Worm (Caenorhabditis elegans) whole organism, L4 larva: ENCODE results near the gene C06C6.7.
A peak's percentile ranks its signal among the peaks of the same experiment; 100 is the strongest.

Source experiments
- F37D6.2 ChIP-seq: sonication (generic microtip); optimal IDR thresholded peaks from 2 replicates; lab custom pipeline; 2016; ENCODE audit warnings: mild to moderate bottlenecking, missing genetic modification characterization, missing compliant biosample characterization
- F44E2.7 ChIP-seq: fragments of 200-800 bp; sonication (Bioruptor generic); IDR thresholded peaks from 2 replicates; pipeline ENCODE4 v2.1.2; 2022; ENCODE audit warnings: missing genetic modification characterization, missing compliant biosample characterization
- T20F7.1 ChIP-seq: fragments of 200-800 bp; sonication (Bioruptor generic); optimal IDR thresholded peaks from 2 replicates; lab custom pipeline; 2018; ENCODE audit warnings: mild to moderate bottlenecking, missing genetic modification characterization, missing compliant biosample characterization
- Y75B8A.6 ChIP-seq: fragments of 200-800 bp; sonication (Bioruptor generic); IDR thresholded peaks from 2 replicates; pipeline ENCODE4 v1.3.6; 2022; ENCODE audit warnings: missing genetic modification reagents, missing genetic modification characterization, missing compliant biosample characterization
- ZK337.2 ChIP-seq: fragments of 200-800 bp; sonication (Bioruptor generic); IDR thresholded peaks from 2 replicates; pipeline ENCODE4 v1.3.6; 2022; ENCODE audit warnings: missing genetic modification reagents, missing genetic modification characterization, missing compliant biosample characterization
- aha-1 ChIP-seq: fragments of 150-350 bp; peaks from one replicate; lab custom pipeline; 2014; ENCODE audit warnings: missing biosample characterization, missing genetic modification characterization
- arid-1 ChIP-seq: fragments of 200-800 bp; sonication (Bioruptor generic); conservative IDR thresholded peaks from 2 replicates; pipeline ENCODE4 v1.3.6; 2022; ENCODE audit warnings: missing genetic modification reagents, missing genetic modification characterization, missing compliant biosample characterization
- ceh-44 ChIP-seq: fragments of 200-800 bp; sonication (Bioruptor generic); IDR thresholded peaks from 2 replicates; pipeline ENCODE4 v1.3.6; 2022; ENCODE audit warnings: missing genetic modification reagents, missing genetic modification characterization, missing compliant biosample characterization
- daf-16 ChIP-seq, 3 experiments: sonication (generic microtip); optimal IDR thresholded peaks; 2 replicates each; lab custom pipeline; 2016 to 2017; ENCODE audit warnings: missing genetic modification characterization in 3 of 3, missing genetic modification reagents in 3 of 3, mild to moderate bottlenecking in 2 of 3, missing compliant biosample characterization in 2 of 3, missing biosample characterization in 1 of 3, moderate library complexity in 1 of 3
- dmd-6 ChIP-seq: fragments of 200-800 bp; sonication (Bioruptor generic); IDR thresholded peaks from 2 replicates; pipeline ENCODE4 v1.3.6; 2022; ENCODE audit warnings: missing genetic modification reagents, missing genetic modification characterization, missing compliant biosample characterization
- dmd-8 ChIP-seq: fragments of 200-800 bp; sonication (Bioruptor generic); IDR thresholded peaks from 2 replicates; pipeline ENCODE4 v1.3.6; 2022; ENCODE audit warnings: missing genetic modification characterization, missing compliant biosample characterization
- dpl-1 ChIP-seq: fragments of 150-350 bp; optimal IDR thresholded peaks from 2 replicates; lab custom pipeline; 2014; ENCODE audit warnings: missing biosample characterization, missing genetic modification reagents, missing genetic modification characterization
- duxl-1 ChIP-seq: sonication (generic microtip); optimal IDR thresholded peaks from 2 replicates; lab custom pipeline; 2016; ENCODE audit warnings: mild to moderate bottlenecking, missing genetic modification characterization, moderate library complexity, missing compliant biosample characterization; ENCODE audit not compliant: poor library complexity
- dve-1 ChIP-seq: sonication (generic microtip); optimal IDR thresholded peaks from 2 replicates; lab custom pipeline; 2017; ENCODE audit warnings: antibody characterized with exemption, mild to moderate bottlenecking, missing genetic modification characterization, missing compliant biosample characterization; ENCODE audit not compliant: insufficient read depth
- gei-8 ChIP-seq: fragments of 200-800 bp; sonication (Bioruptor generic); optimal IDR thresholded peaks from 2 replicates; lab custom pipeline; 2018; ENCODE audit warnings: mild to moderate bottlenecking, missing genetic modification characterization, missing compliant biosample characterization
- hif-1 ChIP-seq, 2 experiments: sonication (generic microtip); optimal IDR thresholded peaks; 2 replicates each; lab custom pipeline; 2016 to 2017; ENCODE audit warnings: missing compliant biosample characterization in 2 of 2, missing genetic modification characterization in 2 of 2, missing genetic modification reagents in 2 of 2, missing genotype in 2 of 2, mild to moderate bottlenecking in 1 of 2
- lim-7 ChIP-seq: fragments of 200-800 bp; sonication (Bioruptor generic); IDR thresholded peaks from 2 replicates; pipeline ENCODE4 v1.3.6; 2022; ENCODE audit warnings: missing genetic modification characterization, missing compliant biosample characterization
- lin-1 ChIP-seq: fragments of 200-800 bp; sonication (Bioruptor generic); IDR thresholded peaks from 2 replicates; pipeline ENCODE4 v1.3.6; 2022; ENCODE audit warnings: missing genetic modification reagents, missing genetic modification characterization, missing compliant biosample characterization
- lin-13 ChIP-seq: fragments of 150-350 bp; optimal IDR thresholded peaks from 2 replicates; lab custom pipeline; 2014; ENCODE audit warnings: missing biosample characterization, missing genetic modification reagents, missing genetic modification characterization
- lin-29 ChIP-seq: fragments of 200-800 bp; sonication (Bioruptor generic); IDR thresholded peaks from 2 replicates; pipeline ENCODE4 v1.3.6; 2022; ENCODE audit warnings: missing genetic modification reagents, missing genetic modification characterization, missing compliant biosample characterization
- lin-38 ChIP-seq: fragments of 200-800 bp; sonication (Bioruptor generic); IDR thresholded peaks from 2 replicates; pipeline ENCODE4 v1.3.6; 2022; ENCODE audit warnings: missing genetic modification reagents, missing genetic modification characterization, missing compliant biosample characterization
- mep-1 ChIP-seq: fragments of 150-350 bp; sonication (generic microtip); optimal IDR thresholded peaks from 3 replicates; lab custom pipeline; 2014; ENCODE audit warnings: missing biosample characterization, missing genetic modification characterization
- mes-2 ChIP-seq: sonication (generic microtip); optimal IDR thresholded peaks from 2 replicates; lab custom pipeline; 2016; ENCODE audit warnings: missing genotype, mild to moderate bottlenecking, missing genetic modification characterization, missing compliant biosample characterization; ENCODE audit not compliant: poor library complexity, severe bottlenecking
- nhr-10 ChIP-seq: fragments of 150-350 bp; optimal IDR thresholded peaks from 2 replicates; lab custom pipeline; 2014; ENCODE audit warnings: missing biosample characterization, missing genetic modification characterization
- nhr-102 ChIP-seq: sonication (generic microtip); optimal IDR thresholded peaks from 2 replicates; lab custom pipeline; 2016; ENCODE audit warnings: mild to moderate bottlenecking, missing genetic modification characterization, moderate library complexity, missing compliant biosample characterization
- nhr-11 ChIP-seq: fragments of 150-350 bp; optimal IDR thresholded peaks from 2 replicates; lab custom pipeline; 2014; ENCODE audit warnings: missing biosample characterization, missing genetic modification characterization
- nhr-111 ChIP-seq: fragments of 200-800 bp; sonication (Bioruptor generic); optimal IDR thresholded peaks from 2 replicates; lab custom pipeline; 2018; ENCODE audit warnings: mild to moderate bottlenecking, missing genetic modification characterization, missing compliant biosample characterization
- nhr-237 ChIP-seq: sonication (generic microtip); optimal IDR thresholded peaks from 2 replicates; lab custom pipeline; 2017; ENCODE audit warnings: missing biosample characterization, missing genetic modification characterization
- nhr-28 ChIP-seq: fragments of 150-350 bp; optimal IDR thresholded peaks from 2 replicates; lab custom pipeline; 2014; ENCODE audit warnings: missing biosample characterization, missing genetic modification characterization
- nhr-77 ChIP-seq: fragments of 150-350 bp; optimal IDR thresholded peaks from 2 replicates; lab custom pipeline; 2014; ENCODE audit warnings: missing biosample characterization, missing genetic modification characterization
- saeg-2 ChIP-seq: fragments of 200-800 bp; sonication (Bioruptor generic); IDR thresholded peaks from 2 replicates; pipeline ENCODE4 v1.3.6; 2022; ENCODE audit warnings: missing genetic modification reagents, missing genetic modification characterization, missing compliant biosample characterization
- sdz-12 ChIP-seq: fragments of 200-800 bp; sonication (Bioruptor generic); optimal IDR thresholded peaks from 2 replicates; lab custom pipeline; 2018; ENCODE audit warnings: mild to moderate bottlenecking, missing genetic modification characterization, missing compliant biosample characterization
- skn-1 ChIP-seq: fragments of 150-350 bp; optimal IDR thresholded peaks from 2 replicates; lab custom pipeline; 2014; ENCODE audit warnings: missing biosample characterization, missing genetic modification characterization
- unc-130 ChIP-seq: sonication (generic microtip); optimal IDR thresholded peaks from 2 replicates; lab custom pipeline; 2016; ENCODE audit warnings: missing genetic modification reagents, missing genetic modification characterization, missing compliant biosample characterization
- unc-39 ChIP-seq: sonication (generic microtip); optimal IDR thresholded peaks from 2 replicates; lab custom pipeline; 2017; ENCODE audit warnings: missing biosample characterization, missing genetic modification characterization
- unc-62 ChIP-seq, 3 experiments: fragments of 150-350 bp in 1 of 3; sonication (generic microtip); optimal IDR thresholded peaks in 2 of 3; peaks in 1 of 3; 1 replicate in 1 of 3; 2 replicates in 2 of 3; lab custom pipeline; 2014 to 2017; ENCODE audit warnings: missing biosample characterization in 3 of 3, missing genetic modification characterization in 3 of 3, missing genetic modification reagents in 3 of 3, missing genotype in 1 of 3
- zfp-3 ChIP-seq: fragments of 200-800 bp; sonication (Bioruptor generic); conservative IDR thresholded peaks from 2 replicates; pipeline ENCODE4 v1.3.6; 2022; ENCODE audit warnings: missing genetic modification reagents, missing genetic modification characterization, missing compliant biosample characterization
- zip-11 ChIP-seq: fragments of 200-800 bp; sonication (Bioruptor generic); IDR thresholded peaks from 2 replicates; pipeline ENCODE4 v1.3.6; 2022; ENCODE audit warnings: missing genetic modification characterization, missing compliant biosample characterization

Gene C06C6.7

DNA sequence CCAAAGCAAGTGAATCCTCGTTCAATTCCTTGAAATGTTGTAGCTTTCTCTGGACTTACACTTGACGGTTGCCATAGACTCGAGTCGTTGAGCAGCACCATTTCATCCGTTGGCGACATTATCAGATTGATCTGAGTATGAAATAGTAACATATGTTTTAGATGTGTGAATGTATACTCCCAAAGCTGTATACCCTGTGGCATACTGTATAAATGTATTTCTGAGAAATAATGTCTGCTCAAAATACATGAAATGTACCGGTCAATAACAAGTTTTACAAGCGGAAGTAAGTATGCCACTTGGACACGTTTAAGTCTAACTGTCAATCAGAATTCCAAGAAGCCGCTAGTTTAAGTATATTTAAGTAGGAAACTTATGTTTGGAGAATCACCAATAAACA lies 17.6 kb downstream of the C06C6.7 start, which contains the start of gene str-233:
Gene str-233, minus strand, starts transcription at position 101 of the 400 bp plus-strand sequence.
- no peak for TF ChIP-seq unc-130
- TF ChIP-seq dve-1: no peak
- TF ChIP-seq gei-8 (GFP tag; lab: Kevin White, UChicago): no peak
- TF ChIP-seq lin-13: no peak
- TF ChIP-seq aha-1 (tag; lab: Kevin White, UChicago): no peak
- TF ChIP-seq ZK337.2 (GFP tag; lab: Robert Waterston, UW): no peak
- no peak for TF ChIP-seq arid-1 (GFP tag; lab: Robert Waterston, UW)

DNA sequence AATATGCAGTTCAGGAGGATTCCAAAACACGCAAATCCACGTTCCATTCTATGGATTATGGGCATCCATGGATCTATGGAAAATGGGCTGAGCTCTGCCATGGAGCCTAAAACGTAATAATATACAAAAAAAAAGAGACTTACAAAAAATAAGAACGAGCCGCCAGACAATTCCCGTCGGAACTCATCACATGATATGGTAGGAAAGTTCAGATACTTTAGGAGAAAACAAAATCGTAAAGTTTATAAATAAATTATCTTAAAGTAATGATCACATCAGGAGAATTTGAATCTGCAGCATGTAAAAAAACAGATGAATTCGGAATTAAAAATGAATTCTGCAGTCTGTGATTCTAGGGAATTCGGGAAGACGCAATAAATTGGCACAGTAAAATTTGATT lies 23.7 kb downstream of the C06C6.7 start, which contains the start of gene str-232:
Gene str-232, minus strand, starts transcription at position 101 of the 400 bp plus-strand sequence.
- no peak for TF ChIP-seq ceh-44 (GFP tag; lab: Robert Waterston, UW)
- TF ChIP-seq unc-39 (tag; lab: Kevin White, UChicago): no peak
- no peak for TF ChIP-seq unc-130
- TF ChIP-seq dmd-6 (GFP tag; lab: Robert Waterston, UW): no peak
- no peak for TF ChIP-seq Y75B8A.6 (GFP tag; lab: Robert Waterston, UW)
- TF ChIP-seq daf-16 (GFP tag; optimal IDR thresholded peaks at IDR 0.05; lab: Kevin White, UChicago): no peak
- TF ChIP-seq daf-16 (tag; optimal IDR thresholded peaks at IDR 0.05; lab: Kevin White, UChicago): no peak
- no peak for TF ChIP-seq mep-1 (tag; lab: Kevin White, UChicago)
- TF ChIP-seq lin-38: no peak
- TF ChIP-seq T20F7.1: no peak
- no peak for TF ChIP-seq lin-29 (GFP tag; lab: Robert Waterston, UW)

- TF ChIP-seq ZK337.2 (GFP tag; lab: Robert Waterston, UW): no peak
- peak; percentile 54 for TF ChIP-seq aha-1 (tag; lab: Kevin White, UChicago)
These were observed 25.0 kb downstream of the C06C6.7 start for ce11 chrV:16016977-16017376.

- TF ChIP-seq F44E2.7 (GFP tag; lab: Robert Waterston, UW) (no peak), ceh-44 (GFP tag; lab: Robert Waterston, UW) (no peak), unc-62 (GFP tag; optimal IDR thresholded peaks at IDR 0.05 in 1 of 2; lab: Kevin White, UChicago) (peak in 1 of 2 experiments; percentile 74), unc-62 (tag; optimal IDR thresholded peaks at IDR 0.05; lab: Kevin White, UChicago) (no peak), nhr-77 (no peak), nhr-102 (tag; lab: Kevin White, UChicago) (no peak)
These were observed 25.7 kb downstream of the C06C6.7 start, which contains the start of gene srx-43 for ce11 chrV:16017671-16018070. Gene srx-43 (plus strand): TSS chrV:16017971.

DNA sequence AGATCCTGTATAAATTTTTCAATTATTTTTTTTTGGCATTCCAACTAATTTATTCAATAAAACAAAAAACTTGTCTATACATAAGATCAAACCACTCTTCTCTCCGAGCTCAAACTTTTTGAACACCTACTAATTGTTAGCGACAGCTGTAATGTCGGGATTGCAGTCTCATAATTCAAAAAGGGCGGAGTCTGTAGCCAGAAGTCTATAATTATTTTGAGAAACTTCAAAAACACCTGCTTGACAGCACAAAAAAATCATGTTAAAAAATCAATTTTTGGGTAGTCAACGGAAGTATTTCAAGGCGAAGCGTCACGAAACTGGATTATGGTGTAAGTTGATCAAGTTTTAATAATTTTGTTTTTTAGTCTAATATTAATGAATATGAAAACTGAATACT lies 28.1 kb downstream of the C06C6.7 start, which contains the start of gene srx-44:
Gene srx-44, plus strand, starts transcription at position 301 of the 400 bp plus-strand sequence.
- TF ChIP-seq zfp-3 (GFP tag; lab: Robert Waterston, UW): no peak
- peak; percentile 38 for TF ChIP-seq aha-1 (tag; lab: Kevin White, UChicago)

- TF ChIP-seq unc-130: peak; percentile 63
- TF ChIP-seq zfp-3 (GFP tag; lab: Robert Waterston, UW): no peak
- no peak for TF ChIP-seq lin-1 (GFP tag; lab: Robert Waterston, UW)
- peak; percentile 97 for TF ChIP-seq mes-2 (tag; lab: Kevin White, UChicago)
- TF ChIP-seq saeg-2 (GFP tag; lab: Robert Waterston, UW): no peak
- TF ChIP-seq nhr-11 (tag; lab: Kevin White, UChicago): no peak
- no peak for TF ChIP-seq nhr-237 (tag; lab: Kevin White, UChicago)
- no peak for TF ChIP-seq F37D6.2 (tag; lab: Kevin White, UChicago)
- no peak for TF ChIP-seq sdz-12
- no peak for TF ChIP-seq unc-62 (GFP tag; optimal IDR thresholded peaks at IDR 0.05 in 1 of 2; lab: Kevin White, UChicago)
- no peak for TF ChIP-seq unc-62 (tag; optimal IDR thresholded peaks at IDR 0.05; lab: Kevin White, UChicago)
- TF ChIP-seq F44E2.7 (GFP tag; lab: Robert Waterston, UW): no peak
- TF ChIP-seq skn-1: no peak
- no peak for TF ChIP-seq nhr-28 (tag; lab: Kevin White, UChicago)
- no peak for TF ChIP-seq dmd-8 (GFP tag; lab: Robert Waterston, UW)
- no peak for TF ChIP-seq lim-7 (GFP tag; lab: Robert Waterston, UW)
- TF ChIP-seq zip-11: no peak
- TF ChIP-seq nhr-111 (GFP tag; lab: Kevin White, UChicago): no peak
- TF ChIP-seq duxl-1 (tag; lab: Kevin White, UChicago): peak; percentile 10
- TF ChIP-seq dpl-1 (GFP tag; lab: Kevin White, UChicago): peak; percentile 88
- TF ChIP-seq nhr-10 (tag; lab: Kevin White, UChicago): no peak
- 0 out of 2 replicates have a peak, but pooled peaks have one; percentile 18 for TF ChIP-seq ZK337.2 (GFP tag; lab: Robert Waterston, UW)
- TF ChIP-seq hif-1 (tag; optimal IDR thresholded peaks at IDR 0.05; lab: Kevin White, UChicago): peak in 1 of 2 experiments; percentile 77
These were observed 30.6 kb downstream of the C06C6.7 start for ce11 chrV:16022600-16022999.
